Fruit fly (Drosophila melanogaster): Measurements from ENCODE around the gene nxf4.

nxf4 gene

dm6 chr3R:7346445-7346844 is at the start of gene nxf4:
Gene nxf4 (plus strand): TSS chr3R:7346730.
- no peak for TF ChIP-seq CG17801 (GFP tag; optimal IDR thresholded peaks at IDR 0.05; ENCODE audit: partially characterized antibody)

- TF ChIP-seq CG17801 (GFP tag; optimal IDR thresholded peaks at IDR 0.05; ENCODE audit: partially characterized antibody): no peak
Observed at dm6 chr3R:7304455-7305088, 42.0 kb upstream of the nxf4 start, which contains the start of gene CG42544. Gene CG42544 (plus strand): TSS chr3R:7304592.

dm6 chr3R:7306539-7307192 is 39.9 kb upstream of the nxf4 start:
- TF ChIP-seq CG17801 (GFP tag; optimal IDR thresholded peaks at IDR 0.05; ENCODE audit: partially characterized antibody): no peak

- TF ChIP-seq CG17801 (GFP tag; optimal IDR thresholded peaks at IDR 0.05; ENCODE audit: partially characterized antibody): no peak
Observed at dm6 chr3R:7309579-7310037, 36.9 kb upstream of the nxf4 start, which contains the start of gene rn. Gene rn (minus strand): TSS chr3R:7309629.

dm6 chr3R:7310576-7310975 is 36.0 kb upstream of the nxf4 start:
- TF ChIP-seq CG17801 (GFP tag; optimal IDR thresholded peaks at IDR 0.05; ENCODE audit: partially characterized antibody): no peak

dm6 chr3R:7313034-7313433 is 33.5 kb upstream of the nxf4 start:
- no peak for TF ChIP-seq CG17801 (GFP tag; optimal IDR thresholded peaks at IDR 0.05; ENCODE audit: partially characterized antibody)

dm6 chr3R:7317107-7317506 is 29.4 kb upstream of the nxf4 start, which contains the start of gene CG10029:
Gene CG10029 (minus strand): TSS chr3R:7317207.
- no peak for TF ChIP-seq CG17801 (GFP tag; optimal IDR thresholded peaks at IDR 0.05; ENCODE audit: partially characterized antibody)

- TF ChIP-seq CG17801 (GFP tag; optimal IDR thresholded peaks at IDR 0.05; ENCODE audit: partially characterized antibody): no peak
Observed at dm6 chr3R:7322549-7322948, 24.0 kb upstream of the nxf4 start.

- no peak for TF ChIP-seq CG17801 (GFP tag; optimal IDR thresholded peaks at IDR 0.05; ENCODE audit: partially characterized antibody)
Observed at dm6 chr3R:7326200-7326599, 20.3 kb upstream of the nxf4 start.

- no peak for TF ChIP-seq CG17801 (GFP tag; optimal IDR thresholded peaks at IDR 0.05; ENCODE audit: partially characterized antibody)
Observed at dm6 chr3R:7330695-7331094, 15.8 kb upstream of the nxf4 start.

dm6 chr3R:7334613-7335012 is 11.9 kb upstream of the nxf4 start:
- no peak for TF ChIP-seq CG17801 (GFP tag; optimal IDR thresholded peaks at IDR 0.05; ENCODE audit: partially characterized antibody)

- no peak for TF ChIP-seq CG17801 (GFP tag; optimal IDR thresholded peaks at IDR 0.05; ENCODE audit: partially characterized antibody)
Observed at dm6 chr3R:7336454-7336853, 10.1 kb upstream of the nxf4 start.

dm6 chr3R:7344769-7345168 is 1.8 kb upstream of the nxf4 start, which contains the start of gene CG31496:
Gene CG31496 (plus strand): TSS chr3R:7345069.
- TF ChIP-seq CG17801 (GFP tag; optimal IDR thresholded peaks at IDR 0.05; ENCODE audit: partially characterized antibody): no peak

dm6 chr3R:7349452-7349851 is 2.9 kb downstream of the nxf4 start, which contains the start of gene CG43290:
Gene CG43290 (minus strand): TSS chr3R:7349552.
- no peak for TF ChIP-seq CG17801 (GFP tag; optimal IDR thresholded peaks at IDR 0.05; ENCODE audit: partially characterized antibody)

dm6 chr3R:7362023-7362422 is 15.5 kb downstream of the nxf4 start, which contains the start of gene CG17944:
Gene CG17944 (minus strand): TSS chr3R:7362123.
- TF ChIP-seq CG17801 (GFP tag; optimal IDR thresholded peaks at IDR 0.05; ENCODE audit: partially characterized antibody): no peak

dm6 chr3R:7363673-7364072 is 17.1 kb downstream of the nxf4 start, which contains the start of gene Mst84Dd:
Gene Mst84Dd (minus strand): TSS chr3R:7363773.
- TF ChIP-seq CG17801 (GFP tag; optimal IDR thresholded peaks at IDR 0.05; ENCODE audit: partially characterized antibody): no peak

All from ovary, adult (tissue).